Fruit fly (Drosophila melanogaster) ovary, adult (tissue): ENCODE measurements around the gene CG43135.

Experiments used
- CG17801 ChIP-seq: fragments of 200-800 bp; optimal IDR thresholded peaks from 2 replicates; lab custom pipeline; 2019; ENCODE audit warnings: missing biosample characterization, mild to moderate bottlenecking, missing genetic modification characterization, moderate library complexity; ENCODE audit not compliant: partially characterized antibody

The CG43135 gene

DNA sequence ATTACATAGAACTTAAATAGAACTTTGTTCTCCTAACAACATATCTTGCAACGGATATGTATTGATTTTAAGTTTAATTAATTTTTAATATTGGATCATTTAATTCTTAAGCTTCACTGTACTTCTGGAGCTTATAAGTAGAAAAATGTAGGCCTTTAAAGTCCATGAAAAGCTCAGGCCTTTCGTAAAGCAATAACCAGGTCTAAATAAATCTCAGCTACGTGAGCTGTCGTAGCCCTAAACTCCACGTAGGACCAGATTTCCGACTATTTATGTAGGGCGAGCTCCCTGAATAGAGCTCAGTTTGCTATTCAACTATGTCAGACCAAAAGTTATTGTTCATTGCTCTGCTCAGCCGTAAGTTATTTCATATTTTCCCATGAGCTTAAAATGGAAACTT lies at the start of gene CG43135:
Gene CG43135, plus strand, starts transcription at position 301 of the 400 bp plus-strand sequence.
- TF ChIP-seq CG17801 (GFP tag; lab: Kevin White, UChicago), result no peak

DNA sequence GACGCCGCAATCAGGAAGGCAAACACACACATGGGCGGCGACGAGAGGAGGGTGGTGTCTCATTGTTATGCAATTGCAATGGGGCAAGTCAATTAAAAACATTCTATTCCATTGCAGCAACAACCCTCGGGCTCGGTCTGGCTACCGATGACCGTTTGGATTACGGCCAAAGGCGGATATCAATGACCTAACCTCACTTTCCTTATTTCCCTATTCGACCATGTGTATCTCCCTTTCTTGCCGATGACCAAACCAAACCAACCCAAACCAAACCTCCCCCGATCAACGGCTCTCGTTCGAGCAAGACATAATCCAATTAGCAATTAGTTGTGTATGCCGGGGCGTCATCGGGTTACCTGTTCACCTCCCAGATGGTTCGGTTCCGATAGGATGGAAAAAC lies 49.4 kb upstream of the CG43135 start:
- no peak for TF ChIP-seq CG17801 (GFP tag; lab: Kevin White, UChicago)

DNA sequence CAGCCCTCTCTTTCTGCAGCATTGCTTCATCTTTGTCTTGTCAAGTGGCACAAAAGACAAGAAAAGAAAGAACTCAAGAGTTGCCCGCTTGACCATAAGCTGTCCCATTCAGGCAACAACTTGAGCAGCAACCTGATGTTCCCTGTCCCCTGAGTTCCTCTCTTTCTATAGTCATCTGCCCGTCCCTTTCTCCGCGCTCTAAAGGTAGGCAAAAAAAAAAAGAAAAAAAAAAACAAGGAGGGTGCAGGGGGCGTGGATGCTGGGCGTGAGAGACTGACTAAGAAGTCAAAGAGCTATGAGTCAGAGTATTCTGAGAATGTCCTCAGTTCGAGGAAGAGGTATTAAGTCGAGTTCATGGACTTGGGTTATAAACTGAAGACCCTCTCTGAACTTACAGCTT lies 47.6 kb upstream of the CG43135 start:
- TF ChIP-seq CG17801 (GFP tag; lab: Kevin White, UChicago), result no peak

DNA sequence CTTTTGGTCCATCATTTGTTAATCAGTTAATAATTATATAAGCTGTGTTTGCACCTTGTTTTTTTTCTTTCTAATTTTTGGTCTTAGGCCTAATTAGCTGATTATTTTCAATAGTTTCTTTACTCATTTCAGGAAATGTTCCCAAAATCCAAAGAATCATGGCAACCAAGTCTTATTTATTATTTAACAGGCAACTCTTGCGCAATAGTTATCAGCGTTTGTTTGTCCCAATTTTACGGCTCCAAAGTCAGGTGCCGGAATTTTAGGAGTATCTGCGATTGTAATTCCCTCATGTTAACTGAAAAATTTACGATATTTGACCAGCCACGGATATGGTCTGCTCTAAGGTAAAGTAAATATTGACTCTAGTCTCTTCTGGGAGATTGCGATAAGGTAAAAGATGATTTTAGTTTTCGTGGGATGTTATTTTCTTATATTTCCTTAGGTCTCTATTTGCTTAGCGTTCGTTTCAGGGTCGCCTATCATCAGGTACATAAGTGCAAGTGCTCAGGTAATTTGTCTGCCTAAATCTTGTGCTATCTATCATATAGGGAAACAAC lies 45.9 kb upstream of the CG43135 start:
- TF ChIP-seq CG17801 (GFP tag; lab: Kevin White, UChicago), result peak; percentile 52

DNA sequence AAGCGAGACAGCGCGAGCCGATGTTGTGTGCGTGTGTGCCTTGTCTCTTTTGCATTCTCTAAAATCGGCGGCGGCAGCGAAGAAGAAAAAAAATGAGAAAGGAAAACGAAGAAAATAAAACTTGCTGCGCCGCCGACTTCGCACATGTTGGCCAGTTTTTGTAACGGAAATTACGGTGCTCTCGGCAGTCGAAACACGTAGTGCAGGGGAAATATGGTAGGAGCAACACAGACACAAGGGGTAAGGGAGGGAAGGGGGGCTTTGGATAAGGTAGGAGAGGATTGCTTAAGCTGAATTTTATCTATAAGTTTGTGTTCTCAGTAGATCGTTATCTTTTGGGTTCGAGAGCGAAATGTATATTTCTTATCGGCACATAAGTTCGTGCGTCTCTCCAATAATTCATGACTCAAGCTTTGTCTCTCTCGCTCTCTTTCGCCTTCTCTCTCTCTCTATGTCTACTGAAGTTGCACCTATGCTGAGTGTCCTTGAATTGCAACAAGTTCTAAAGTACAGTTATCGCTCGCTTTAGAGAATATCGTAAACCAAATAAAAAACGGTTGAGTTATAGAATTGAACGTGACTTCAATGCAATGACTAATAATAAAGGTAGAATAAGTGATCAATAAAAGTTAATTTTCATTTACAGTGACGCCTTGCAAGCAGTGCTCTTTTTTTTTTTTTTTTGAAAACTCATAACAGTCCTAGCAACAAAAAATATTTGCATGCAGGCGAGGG lies 44.3 kb upstream of the CG43135 start:
- no peak for TF ChIP-seq CG17801 (GFP tag; lab: Kevin White, UChicago)

DNA sequence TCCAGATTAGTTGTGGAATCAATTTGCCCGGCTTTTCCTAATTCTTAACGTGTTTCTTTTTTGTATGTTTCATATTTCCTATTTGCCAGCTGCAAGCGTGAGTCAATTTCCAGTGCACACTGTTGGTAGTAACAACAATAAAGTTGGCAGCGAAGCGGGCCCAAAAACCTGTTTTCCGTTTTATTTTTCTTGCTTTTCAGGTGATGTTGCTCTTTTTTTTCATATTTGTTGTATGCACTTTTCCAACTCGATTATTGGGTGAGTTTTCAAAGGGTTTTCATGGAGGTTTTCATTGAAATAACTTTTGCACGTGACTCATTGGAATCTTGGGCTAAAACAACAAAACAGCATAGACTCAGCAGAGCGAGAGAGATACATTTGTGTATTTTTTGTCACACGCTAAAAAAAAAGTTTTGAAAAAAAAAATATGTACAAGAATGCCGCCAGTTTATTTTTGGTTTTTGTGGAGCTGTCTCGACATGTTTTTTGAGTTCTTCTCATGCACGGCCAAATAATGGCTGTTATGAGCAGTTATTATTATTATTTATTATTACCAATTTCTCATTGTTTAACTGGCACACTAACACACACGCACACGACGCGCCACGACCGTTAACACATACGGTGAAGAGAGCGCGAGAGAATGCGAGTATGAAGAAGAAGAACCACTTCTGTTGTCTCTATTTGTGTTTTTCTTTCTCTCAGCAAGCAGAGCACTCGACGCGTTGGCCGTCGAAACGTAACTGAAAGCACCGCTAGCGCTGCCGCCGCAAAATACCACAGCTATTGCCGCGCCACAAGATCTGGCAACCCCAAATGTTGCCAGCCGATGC lies 42.6 kb upstream of the CG43135 start, which contains the start of gene Fas2:
Gene Fas2, minus strand, starts transcription at position 748 of the 833 bp plus-strand sequence.
- peak; percentile 39 for TF ChIP-seq CG17801 (GFP tag; lab: Kevin White, UChicago)

DNA sequence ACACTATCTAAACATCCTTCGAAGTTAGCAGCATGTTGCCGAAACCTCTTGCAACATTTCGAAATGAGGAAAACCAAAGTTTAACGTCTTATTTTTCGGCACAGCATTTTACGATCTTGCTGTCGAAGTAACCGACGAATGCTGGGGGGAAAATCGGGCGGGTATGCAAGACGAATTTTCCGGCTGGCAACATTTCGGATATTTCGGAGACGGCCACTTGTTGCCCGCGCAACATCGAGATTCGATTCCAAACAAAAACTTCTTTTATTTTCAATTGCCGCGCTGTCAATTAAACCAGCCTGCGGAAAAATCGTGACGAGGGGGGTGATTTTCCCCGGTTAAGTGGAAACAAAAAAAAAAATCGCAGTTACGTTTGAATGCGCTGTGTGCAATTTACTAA lies 41.4 kb upstream of the CG43135 start:
- no peak for TF ChIP-seq CG17801 (GFP tag; lab: Kevin White, UChicago)

DNA sequence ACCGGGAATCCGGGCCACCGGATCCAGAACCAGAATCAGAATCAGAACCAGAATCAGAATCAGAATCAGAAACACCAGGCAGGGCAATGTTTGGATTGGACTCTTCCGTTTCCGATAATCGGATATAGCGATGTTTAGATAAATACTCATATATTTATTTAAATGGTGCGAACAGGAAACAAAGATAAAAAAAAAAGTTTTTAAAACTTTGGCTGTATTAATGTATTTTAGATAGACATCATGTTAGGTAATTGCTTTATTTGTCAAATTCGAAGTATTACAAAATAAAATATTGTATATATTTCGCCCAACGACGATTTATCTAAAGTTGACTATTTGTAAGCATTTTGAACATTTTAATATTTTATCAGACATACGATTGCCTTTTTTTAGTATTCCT lies 35.5 kb upstream of the CG43135 start, which contains the start of gene CG43288:
Gene CG43288, plus strand, starts transcription at position 301 of the 400 bp plus-strand sequence.
- no peak for TF ChIP-seq CG17801 (GFP tag; lab: Kevin White, UChicago)

DNA sequence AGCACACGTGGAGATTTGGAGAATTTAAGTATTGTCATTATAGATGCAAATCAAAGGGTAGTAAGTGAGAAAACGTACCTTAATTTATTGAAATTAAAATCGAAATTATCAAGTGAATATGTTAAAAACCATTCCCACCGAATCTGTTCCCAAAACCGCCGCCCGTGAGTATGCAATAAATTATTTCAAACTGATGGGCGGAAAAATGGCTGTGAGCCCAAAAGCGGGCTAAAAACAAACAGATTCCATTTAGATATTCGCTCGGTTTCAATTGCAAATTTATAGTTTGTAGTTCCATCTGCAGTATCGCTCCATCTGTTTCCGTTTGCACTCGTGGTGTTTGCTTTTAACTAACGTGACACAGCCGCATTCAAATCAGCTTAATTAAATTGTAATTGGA lies 33.8 kb upstream of the CG43135 start:
- no peak for TF ChIP-seq CG17801 (GFP tag; lab: Kevin White, UChicago)

DNA sequence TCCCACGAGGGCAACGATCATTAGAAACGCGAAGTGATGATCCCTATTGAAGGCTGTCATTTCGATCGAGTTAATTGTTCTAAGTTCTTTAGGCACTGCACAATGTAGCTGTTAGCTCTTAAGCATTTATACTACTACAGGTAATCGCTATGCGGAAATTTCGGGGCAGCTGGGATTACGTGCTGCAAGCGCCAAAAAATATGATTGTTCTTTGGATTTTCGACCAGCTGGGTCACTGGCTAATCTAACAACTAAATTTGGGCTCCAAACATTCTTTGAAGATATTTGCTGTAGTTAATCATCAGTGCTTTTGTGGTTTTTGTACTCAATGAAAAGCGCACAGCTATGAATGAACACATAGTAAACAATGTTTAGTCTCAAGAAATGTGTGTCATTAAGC lies 30.9 kb upstream of the CG43135 start, which contains the start of gene CG15571:
Gene CG15571, minus strand, starts transcription at position 101 of the 400 bp plus-strand sequence.
- TF ChIP-seq CG17801 (GFP tag; lab: Kevin White, UChicago), result no peak

DNA sequence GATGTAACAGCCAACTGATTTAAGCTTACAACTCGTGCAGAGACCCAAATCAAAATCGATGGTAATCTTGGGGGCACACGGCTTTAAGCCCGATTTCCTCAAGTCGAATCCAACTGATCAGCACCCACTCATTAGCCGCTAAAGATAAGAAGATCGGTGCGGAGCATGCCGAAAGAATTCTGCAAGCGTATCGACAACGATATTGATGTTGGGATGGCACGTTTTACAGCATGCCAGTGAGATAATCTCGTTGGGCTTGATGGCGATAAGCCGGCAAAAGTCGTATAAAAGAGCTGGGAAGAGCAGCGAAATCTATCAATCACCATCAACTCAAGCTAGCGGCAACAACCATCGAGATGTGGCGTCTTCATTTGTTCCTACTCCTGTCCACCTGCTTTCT lies 30.3 kb upstream of the CG43135 start, which contains the start of gene CG15570:
Gene CG15570, plus strand, starts transcription at position 301 of the 400 bp plus-strand sequence.
- no peak for TF ChIP-seq CG17801 (GFP tag; lab: Kevin White, UChicago)

DNA sequence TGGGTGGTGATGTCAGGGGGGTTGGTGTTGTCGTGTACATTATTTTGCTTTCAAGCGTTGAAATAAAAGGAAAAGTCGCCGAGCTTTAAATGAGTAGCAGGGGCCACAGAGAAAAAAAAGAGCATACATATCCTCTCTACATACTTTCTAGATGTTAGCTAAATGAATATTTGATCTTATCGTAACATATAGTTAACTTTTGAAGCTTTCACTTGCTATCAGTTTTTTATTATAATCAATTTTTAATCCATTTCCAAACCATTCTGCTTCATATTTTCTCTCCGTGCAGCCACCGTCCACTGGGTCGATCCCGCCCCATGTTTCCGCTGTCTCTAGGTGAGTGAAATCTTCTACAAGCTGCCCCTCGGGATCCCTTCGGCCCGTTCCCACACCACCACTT lies 23.2 kb upstream of the CG43135 start:
- no peak for TF ChIP-seq CG17801 (GFP tag; lab: Kevin White, UChicago)

DNA sequence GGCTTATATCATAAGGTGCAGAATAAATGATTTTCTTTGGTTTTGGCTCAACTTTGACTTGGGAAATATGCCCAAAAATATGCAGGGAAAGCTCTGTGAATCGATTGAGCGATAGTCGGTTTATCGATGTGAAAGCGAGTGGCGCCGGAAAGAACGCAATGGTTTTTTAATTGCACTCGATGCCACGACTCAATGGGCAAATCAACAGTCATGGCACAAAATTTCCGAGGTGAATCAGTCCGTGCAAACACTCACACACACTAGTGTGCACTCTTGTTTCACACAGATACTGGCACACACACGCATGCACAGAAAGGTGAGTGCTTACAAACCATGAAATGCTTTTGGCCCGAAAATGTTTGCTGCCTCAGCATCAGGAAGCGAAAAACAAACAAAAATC lies 8.0 kb upstream of the CG43135 start:
- peak; percentile 0 for TF ChIP-seq CG17801 (GFP tag; lab: Kevin White, UChicago)

DNA sequence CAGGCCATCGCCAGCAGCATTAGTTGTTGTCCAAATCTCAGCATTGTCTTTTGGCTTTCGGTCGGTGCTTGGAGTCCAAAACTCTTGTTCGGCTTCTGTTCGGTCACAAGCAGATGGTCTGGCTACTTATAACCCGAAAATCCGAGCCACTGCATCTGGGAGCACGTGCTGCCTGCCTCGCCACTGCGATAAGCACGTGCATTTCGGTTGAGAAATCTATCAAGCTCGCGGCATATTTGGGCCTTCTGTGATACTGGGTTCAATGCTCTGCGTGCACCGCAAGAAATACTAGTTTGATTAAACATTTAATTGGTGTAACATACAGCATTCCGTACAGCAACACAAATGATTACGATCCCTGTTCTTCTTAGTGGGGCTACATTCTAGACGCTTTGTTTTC lies 5.5 kb upstream of the CG43135 start, which contains the start of gene Femcoat:
Gene Femcoat, minus strand, starts transcription at position 101 of the 400 bp plus-strand sequence.
- TF ChIP-seq CG17801 (GFP tag; lab: Kevin White, UChicago), result no peak

DNA sequence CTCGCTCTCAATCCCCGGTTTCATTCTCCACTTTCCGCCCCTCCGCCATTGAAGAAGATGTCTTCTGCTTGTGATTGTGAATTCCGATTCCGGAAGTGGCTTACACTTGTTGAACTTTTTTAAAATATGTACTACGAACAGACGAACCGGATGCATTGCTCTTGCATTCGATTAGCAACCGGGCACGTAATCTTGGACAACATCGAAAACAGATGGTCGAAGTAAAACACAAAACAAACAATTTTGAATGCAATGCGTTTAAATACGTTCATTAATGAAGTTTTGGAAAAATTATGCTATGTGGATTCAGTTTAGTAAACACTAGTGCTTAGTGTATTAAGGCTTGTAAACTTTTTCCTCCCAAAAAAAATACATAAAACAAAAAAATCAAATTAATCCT lies 2.1 kb upstream of the CG43135 start, which contains the start of gene Muc4B:
Gene Muc4B, minus strand, starts transcription at position 101 of the 400 bp plus-strand sequence.
- TF ChIP-seq CG17801 (GFP tag; lab: Kevin White, UChicago), result no peak
